Fruit fly (Drosophila melanogaster) whole organism, pupa: ENCODE results near the gene dUTPase.

Experiments
- CG10348 ChIP-seq: fragments of 200-800 bp; sonication (Bioruptor generic); IDR thresholded peaks from 2 replicates; pipeline ENCODE4 v1.3.6; 2022; ENCODE audit warnings: missing biosample characterization, missing genetic modification characterization
- CG12605 ChIP-seq: fragments of 200-800 bp; sonication (Bioruptor generic); IDR thresholded peaks from 2 replicates; pipeline ENCODE4 v1.3.6; 2022; ENCODE audit warnings: missing biosample characterization, missing genetic modification characterization
- CG13204 ChIP-seq: fragments of 200-800 bp; sonication (Bioruptor generic); optimal IDR thresholded peaks from 2 replicates; lab custom pipeline; 2018; ENCODE audit warnings: missing biosample characterization, mild to moderate bottlenecking, missing genetic modification characterization, moderate library complexity
- CG14655 ChIP-seq: fragments of 200-800 bp; sonication (Bioruptor generic); optimal IDR thresholded peaks from 3 replicates; lab custom pipeline; 2017; ENCODE audit warnings: mild to moderate bottlenecking, missing biosample characterization, missing genetic modification reagents, missing genetic modification characterization
- CG15710 ChIP-seq: fragments of 200-800 bp; sonication (Bioruptor generic); optimal IDR thresholded peaks from 2 replicates; lab custom pipeline; 2018; ENCODE audit warnings: missing biosample characterization, mild to moderate bottlenecking, missing genetic modification characterization, moderate library complexity
- CG17806 ChIP-seq: fragments of 200-800 bp; sonication (Bioruptor generic); optimal IDR thresholded peaks from 2 replicates; lab custom pipeline; 2018; ENCODE audit warnings: missing biosample characterization, mild to moderate bottlenecking, missing genetic modification characterization, moderate library complexity
- CG32121 ChIP-seq: fragments of 200-800 bp; sonication (Bioruptor generic); IDR thresholded peaks from 2 replicates; pipeline ENCODE4 v1.3.6; 2022; ENCODE audit warnings: missing biosample characterization, missing genetic modification characterization
- CG34367 ChIP-seq: fragments of 200-800 bp; sonication (Bioruptor generic); optimal IDR thresholded peaks from 2 replicates; lab custom pipeline; 2018; ENCODE audit warnings: missing biosample characterization, mild to moderate bottlenecking, missing genetic modification characterization
- CG4496 ChIP-seq: fragments of 200-800 bp; sonication (Bioruptor generic); IDR thresholded peaks from 3 replicates; pipeline ENCODE4 v1.3.6; 2022; ENCODE audit warnings: missing biosample characterization, missing genetic modification characterization
- CG8159 ChIP-seq: fragments of 200-800 bp; sonication (Bioruptor generic); optimal IDR thresholded peaks from 3 replicates; lab custom pipeline; 2018; ENCODE audit warnings: missing biosample characterization, mild to moderate bottlenecking, missing genetic modification characterization, moderate library complexity
- CG8301 ChIP-seq: fragments of 200-800 bp; sonication (Bioruptor generic); optimal IDR thresholded peaks from 2 replicates; lab custom pipeline; 2018; ENCODE audit warnings: missing biosample characterization, mild to moderate bottlenecking, missing genetic modification characterization
- CG9948 ChIP-seq: fragments of 200-800 bp; sonication (Bioruptor generic); optimal IDR thresholded peaks from 2 replicates; lab custom pipeline; 2018; ENCODE audit warnings: missing biosample characterization, mild to moderate bottlenecking, missing genetic modification characterization, moderate library complexity
- D1 ChIP-seq: fragments of 200-800 bp; sonication (Bioruptor generic); optimal IDR thresholded peaks from 2 replicates; lab custom pipeline; 2018; ENCODE audit warnings: missing biosample characterization, mild to moderate bottlenecking, missing genetic modification characterization, moderate library complexity
- EcR ChIP-seq: fragments of 200-800 bp; sonication (Bioruptor generic); optimal IDR thresholded peaks from 3 replicates; lab custom pipeline; 2019; ENCODE audit warnings: missing biosample characterization, missing genetic modification characterization, mild to moderate bottlenecking, moderate library complexity, missing genetic modification reagents
- Ets98B ChIP-seq: fragments of 200-800 bp; sonication (Bioruptor generic); IDR thresholded peaks from 2 replicates; pipeline ENCODE4 v1.3.6; 2022; ENCODE audit warnings: missing biosample characterization, missing genetic modification characterization
- Pif1A ChIP-seq: fragments of 200-800 bp; sonication (Bioruptor generic); optimal IDR thresholded peaks from 3 replicates; lab custom pipeline; 2016; ENCODE audit warnings: missing biosample characterization, missing genetic modification characterization
- Pif1B ChIP-seq: fragments of 200-800 bp; sonication (Bioruptor generic); optimal IDR thresholded peaks from 3 replicates; lab custom pipeline; 2016; ENCODE audit warnings: missing biosample characterization, missing genetic modification characterization
- Snoo ChIP-seq: fragments of 200-800 bp; sonication (Bioruptor generic); optimal IDR thresholded peaks from 3 replicates; lab custom pipeline; 2017; ENCODE audit warnings: missing biosample characterization, mild to moderate bottlenecking, missing genetic modification characterization, inconsistent platforms
- fd96Ca ChIP-seq: fragments of 200-800 bp; sonication (Bioruptor generic); IDR thresholded peaks from 3 replicates; pipeline ENCODE4 v1.3.6; 2022; ENCODE audit warnings: missing biosample characterization, missing genetic modification characterization
- gl ChIP-seq: fragments of 200-800 bp; sonication (Bioruptor generic); optimal IDR thresholded peaks from 2 replicates; lab custom pipeline; 2018; ENCODE audit warnings: missing biosample characterization, mild to moderate bottlenecking, missing genetic modification characterization
- rn ChIP-seq: fragments of 200-800 bp; sonication (Bioruptor generic); IDR thresholded peaks from 2 replicates; pipeline ENCODE4 v1.3.6; 2022; ENCODE audit warnings: missing biosample characterization, missing genetic modification characterization

dUTPase gene

DNA sequence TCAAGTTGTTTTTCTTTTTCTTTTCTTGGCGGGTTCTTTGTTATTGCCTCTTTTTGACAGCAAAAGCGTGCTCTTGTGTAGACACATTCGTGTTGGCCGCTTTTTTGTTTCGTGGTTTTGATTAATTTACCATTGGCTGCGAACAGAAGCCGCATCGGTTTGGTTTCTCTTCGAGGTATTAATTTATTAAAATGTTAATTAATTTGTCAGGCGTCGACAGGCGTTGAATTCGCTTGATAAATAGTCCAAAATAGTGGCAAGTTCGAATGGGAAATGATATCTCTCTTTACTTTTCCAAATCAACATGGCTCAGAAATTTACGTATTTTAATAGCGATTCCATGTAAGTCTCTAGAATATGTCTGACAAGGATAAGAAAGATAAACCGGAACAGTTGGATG lies 23.4 kb downstream of the dUTPase start, which contains the start of gene CG18666:
Gene CG18666 (plus strand): TSS at position 301 of the 400 bp plus-strand sequence.
- TF ChIP-seq CG8301 (tag; lab: Kevin White, UChicago) (no peak), CG34367 (tag; lab: Kevin White, UChicago) (no peak), fd96Ca (no peak), rn (GFP tag; lab: Robert Waterston, UW) (no peak), Ets98B (GFP tag; lab: Robert Waterston, UW) (no peak), CG10348 (GFP tag; lab: Robert Waterston, UW) (no peak), Pif1B (no peak), CG17806 (no peak), CG8159 (tag; lab: Kevin White, UChicago) (no peak), CG15710 (tag; lab: Kevin White, UChicago) (no peak), D1 (no peak), CG12605 (GFP tag; lab: Robert Waterston, UW) (no peak), EcR (GFP tag; lab: Kevin White, UChicago) (no peak), CG9948 (tag; lab: Kevin White, UChicago) (no peak), CG14655 (GFP tag; lab: Kevin White, UChicago) (no peak), Pif1A (GFP tag; lab: Kevin White, UChicago) (no peak), CG13204 (GFP tag; lab: Kevin White, UChicago) (no peak), CG32121 (GFP tag; lab: Robert Waterston, UW) (no peak), CG4496 (GFP tag; lab: Robert Waterston, UW) (no peak)

DNA sequence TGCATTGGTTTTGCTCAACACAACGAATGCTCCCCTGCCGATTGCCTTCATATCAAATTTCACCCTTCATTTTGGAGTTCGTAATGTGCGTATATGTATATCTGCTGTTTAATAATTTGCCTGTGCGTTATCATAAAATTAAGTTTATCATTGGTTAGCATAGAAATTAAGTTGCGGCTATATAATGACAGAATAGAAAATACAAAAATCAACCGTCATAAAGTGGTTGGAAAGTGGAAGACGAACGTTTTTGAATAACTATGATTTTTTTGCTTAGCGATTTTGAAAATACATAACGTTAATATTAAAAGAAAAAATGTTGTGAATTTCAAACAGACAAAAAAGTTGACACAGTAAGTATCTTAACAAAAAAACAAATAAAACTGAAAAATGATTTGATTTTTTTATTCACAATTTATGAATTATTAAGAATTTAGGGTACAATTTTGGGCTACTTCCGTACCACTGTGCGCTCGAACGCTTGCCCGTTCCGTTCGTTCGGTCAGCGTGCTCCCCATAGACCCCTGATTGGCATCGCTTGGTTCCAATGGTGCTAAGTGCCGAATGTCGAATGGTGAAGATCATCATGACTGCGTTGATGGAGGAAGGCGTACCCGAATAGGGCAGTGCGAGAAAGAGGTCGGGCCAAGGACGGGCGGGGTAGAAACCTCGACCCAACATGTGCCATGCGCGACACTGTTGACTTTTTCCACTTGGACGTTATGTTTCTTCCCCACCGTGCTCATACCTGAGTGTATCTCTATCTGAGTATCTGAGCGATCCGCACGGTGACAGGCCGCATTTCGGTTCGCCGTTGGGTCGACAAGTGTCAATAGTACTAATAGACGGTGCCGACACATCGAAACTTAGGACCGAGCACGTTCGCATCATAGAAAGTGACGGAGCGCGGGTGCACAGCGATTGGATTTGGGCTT lies 26.7 kb downstream of the dUTPase start:
- TF ChIP-seq EcR (GFP tag; lab: Kevin White, UChicago) (no peak), Pif1A (GFP tag; lab: Kevin White, UChicago) (peak; percentile 35), CG9948 (tag; lab: Kevin White, UChicago) (peak; percentile 9), CG14655 (GFP tag; lab: Kevin White, UChicago) (peak; percentile 36), CG13204 (GFP tag; lab: Kevin White, UChicago) (no peak)

DNA sequence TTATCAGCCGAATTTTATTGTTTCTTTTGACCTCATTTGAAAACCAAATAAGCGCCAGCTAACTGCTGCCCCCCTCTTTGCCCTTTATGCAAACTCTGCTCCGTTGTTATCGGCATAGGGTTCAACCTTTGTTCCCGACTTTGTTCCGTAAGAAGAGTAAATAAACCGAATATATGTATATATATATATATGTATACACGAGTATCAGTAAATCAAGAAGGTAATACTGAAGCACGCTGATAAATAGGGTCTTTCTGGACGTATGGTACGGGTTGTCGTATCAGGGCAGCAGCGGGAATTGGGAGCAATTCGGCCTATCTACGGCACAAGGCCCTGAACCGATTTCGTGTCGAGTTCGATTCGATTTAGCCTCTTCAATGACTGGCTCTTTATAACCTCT lies 27.8 kb downstream of the dUTPase start:
- TF ChIP-seq fd96Ca (no peak), Snoo (tag; lab: Kevin White, UChicago) (no peak), CG14655 (GFP tag; lab: Kevin White, UChicago) (no peak), CG9948 (tag; lab: Kevin White, UChicago) (no peak), CG15710 (tag; lab: Kevin White, UChicago) (no peak)

DNA sequence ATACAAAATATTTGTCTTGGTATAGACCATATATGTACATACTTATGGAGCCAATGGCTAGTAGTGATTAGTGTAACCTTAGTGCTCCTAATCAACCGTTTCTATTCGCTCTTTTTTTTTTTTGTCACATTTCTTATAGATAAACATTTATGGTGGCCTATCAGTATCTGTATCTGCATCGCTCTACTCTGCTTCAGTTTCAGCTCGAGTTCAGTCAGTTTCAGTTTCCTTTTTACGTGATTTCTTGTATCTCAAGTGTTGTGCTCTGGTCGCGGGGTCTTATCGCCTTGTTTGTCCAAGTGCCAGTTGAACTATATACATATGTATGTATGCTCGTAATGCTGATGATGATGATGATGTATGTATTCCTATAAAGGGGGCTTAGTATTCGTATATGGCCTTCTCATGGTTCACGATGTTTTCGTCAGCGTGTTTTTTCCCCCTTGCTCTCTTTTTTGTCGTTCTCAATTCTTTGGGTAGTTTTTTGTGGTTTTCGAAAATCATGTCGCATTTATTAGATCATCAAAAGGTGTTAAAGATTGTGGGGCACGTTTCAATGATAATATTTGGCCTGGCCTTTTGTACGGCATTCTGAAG lies 28.5 kb downstream of the dUTPase start:
- peak; percentile 53 for TF ChIP-seq EcR (GFP tag; lab: Kevin White, UChicago)
- TF ChIP-seq CG8159 (tag; lab: Kevin White, UChicago), result no peak
- TF ChIP-seq, all 21 proteins: peak for 1

DNA sequence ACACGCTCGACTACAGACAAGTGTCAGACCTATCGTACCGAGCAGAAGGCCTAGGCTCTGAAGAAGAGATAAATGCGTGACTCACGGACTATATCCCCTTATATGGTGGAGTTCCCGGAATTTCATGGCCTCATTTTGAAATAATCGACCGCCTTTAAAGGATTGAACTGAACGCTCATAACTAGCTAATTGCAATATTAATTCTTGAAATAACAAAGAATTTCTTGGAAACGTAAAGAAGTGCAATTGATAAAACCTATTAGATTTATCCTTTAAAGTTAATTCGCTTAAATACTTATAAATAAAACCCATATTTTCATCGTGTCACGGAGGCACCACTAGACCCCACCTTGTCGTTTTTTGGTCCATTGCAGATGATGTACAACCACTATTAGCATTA lies 30.0 kb downstream of the dUTPase start:
- TF ChIP-seq Pif1B (no peak), CG14655 (GFP tag; lab: Kevin White, UChicago) (peak; percentile 49), CG15710 (tag; lab: Kevin White, UChicago) (no peak), EcR (GFP tag; lab: Kevin White, UChicago) (no peak), CG8301 (tag; lab: Kevin White, UChicago) (peak; percentile 26), fd96Ca (no peak)

DNA sequence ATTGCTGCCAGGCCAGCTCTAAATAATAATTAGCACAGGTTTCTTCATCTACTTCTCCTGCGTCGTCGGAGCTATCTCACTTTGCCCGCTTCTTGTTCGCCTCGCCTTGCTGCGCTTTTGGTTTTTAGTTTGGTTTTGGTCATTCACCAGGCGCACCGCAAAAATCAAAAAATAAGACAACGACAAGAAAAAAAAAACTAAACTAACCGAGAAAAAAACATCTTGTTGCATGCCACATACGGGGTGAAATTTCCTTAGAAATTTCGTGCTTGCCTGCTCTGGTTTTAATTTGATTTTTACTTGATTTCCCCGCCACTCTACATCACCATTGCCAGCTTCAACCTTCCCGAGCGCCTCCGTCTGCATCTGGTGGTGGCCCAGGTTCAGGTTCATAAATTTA lies 30.7 kb downstream of the dUTPase start:
- no peak for TF ChIP-seq CG10348 (GFP tag; lab: Robert Waterston, UW)
- TF ChIP-seq CG12605 (GFP tag; lab: Robert Waterston, UW), result peak; percentile 29; the same call in 1 of the 2 replicates

DNA sequence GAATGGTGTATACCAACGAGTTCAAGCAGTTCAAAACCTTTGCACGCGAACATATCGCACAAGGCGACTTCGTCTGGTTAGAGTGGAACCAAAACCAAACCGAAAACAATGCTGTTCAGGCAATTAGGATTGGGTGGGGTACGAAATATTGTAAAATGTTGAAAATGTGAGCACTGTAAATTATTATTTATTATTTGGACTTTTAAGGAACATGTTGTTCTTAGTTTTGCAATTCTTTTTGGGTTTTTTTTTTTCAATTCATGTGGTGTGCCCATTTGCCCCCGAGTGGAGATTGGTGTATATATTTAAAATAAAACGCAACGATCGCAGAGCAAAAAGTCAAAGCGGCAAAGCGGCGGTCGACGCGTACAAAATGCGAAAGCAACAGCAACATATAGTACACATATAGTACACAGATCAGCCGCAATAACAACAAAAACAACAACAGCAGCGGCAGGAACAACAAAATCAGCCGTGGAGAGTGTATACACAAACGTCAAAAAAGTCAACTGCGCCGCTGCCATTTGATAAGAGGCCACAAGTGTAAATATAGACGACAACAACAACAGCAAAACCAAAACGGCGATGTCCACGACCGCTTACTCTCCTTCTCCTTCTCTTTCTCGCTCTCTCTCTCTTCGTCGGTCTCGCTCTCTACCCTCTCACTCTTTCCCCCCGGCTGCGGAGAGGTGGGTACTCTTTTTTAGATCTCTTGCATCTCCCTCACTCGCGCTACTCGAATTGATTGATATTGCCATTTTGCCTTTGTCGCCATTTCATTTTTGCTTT lies 33.8 kb downstream of the dUTPase start:
- TF ChIP-seq CG32121 (GFP tag; lab: Robert Waterston, UW) (peak; percentile 48; the same call in 1 of the 2 replicates), CG17806 (no peak), CG8159 (tag; lab: Kevin White, UChicago) (peak; percentile 68), Snoo (tag; lab: Kevin White, UChicago) (peak; percentile 52), CG34367 (tag; lab: Kevin White, UChicago) (peak; percentile 11), CG12605 (GFP tag; lab: Robert Waterston, UW) (peak; percentile 37), Ets98B (GFP tag; lab: Robert Waterston, UW) (peak; percentile 52), gl (tag; lab: Kevin White, UChicago) (peak; percentile 58), rn (GFP tag; lab: Robert Waterston, UW) (no peak), CG14655 (GFP tag; lab: Kevin White, UChicago) (peak; percentile 61), Pif1A (GFP tag; lab: Kevin White, UChicago) (peak; percentile 41), CG8301 (tag; lab: Kevin White, UChicago) (no peak), CG9948 (tag; lab: Kevin White, UChicago) (peak; percentile 29), fd96Ca (peak; percentile 52; the same call in 2 of the 3 replicates), CG13204 (GFP tag; lab: Kevin White, UChicago) (peak; percentile 83), CG10348 (GFP tag; lab: Robert Waterston, UW) (0 out of 2 replicates have a peak, but pooled peaks have one; percentile 16), EcR (GFP tag; lab: Kevin White, UChicago) (no peak), D1 (no peak), Pif1B (peak; percentile 12), CG4496 (GFP tag; lab: Robert Waterston, UW) (peak; percentile 49; the same call in 1 of the 3 replicates), CG15710 (tag; lab: Kevin White, UChicago) (peak; percentile 31)
